Worm (Caenorhabditis elegans): Measurements from ENCODE around the gene K08F8.15.

ce11 chrII:8751686-8752085, 14.9 kb upstream of the K08F8.15 start, which contains the start of gene atf-2:
- TF ChIP-seq fkh-10 (GFP tag; optimal IDR thresholded peaks at IDR 0.05), result no peak
- no peak for TF ChIP-seq lsy-2 (tag; optimal IDR thresholded peaks at IDR 0.05)

All from whole organism, L4 larva.